Worm (Caenorhabditis elegans): Measurements from ENCODE around the gene cogc-8.

- TF ChIP-seq pha-4 (tag; optimal IDR thresholded peaks at IDR 0.05) (no peak), elt-2 (tag; optimal IDR thresholded peaks at IDR 0.05) (peak; percentile 31), fos-1 (tag; optimal IDR thresholded peaks at IDR 0.05) (no peak), snpc-4 (tag; optimal IDR thresholded peaks at IDR 0.05) (peak; percentile 67), pqm-1 (tag; optimal IDR thresholded peaks at IDR 0.05) (peak; percentile 3), unc-62 (GFP tag; optimal IDR thresholded peaks at IDR 0.05) (no peak), ama-1 (optimal IDR thresholded peaks at IDR 0.05) (peak; percentile 55)
Observed at ce11 chrIV:255379-255857, 15.2 kb downstream of the cogc-8 start, which contains the start of gene rcat-1.
